Fruit fly (Drosophila melanogaster) whole organism, prepupa: ENCODE results near the gene CG42819.

Experiments
- Blimp-1 ChIP-seq: fragments of 200-800 bp; sonication (Bioruptor generic); optimal IDR thresholded peaks from 3 replicates; lab custom pipeline; 2017; ENCODE audit warnings: missing biosample characterization, missing genetic modification characterization, mild to moderate bottlenecking, moderate library complexity, missing genetic modification reagents
- CG10631 ChIP-seq: fragments of 200-800 bp; sonication (Bioruptor generic); optimal IDR thresholded peaks from 2 replicates; lab custom pipeline; 2016; ENCODE audit warnings: missing biosample characterization, missing genetic modification characterization
- CG10669 ChIP-seq: fragments of 200-800 bp; sonication (Bioruptor generic); optimal IDR thresholded peaks from 3 replicates; lab custom pipeline; 2018; ENCODE audit warnings: missing biosample characterization, mild to moderate bottlenecking, missing genetic modification characterization, moderate library complexity
- CG11294 ChIP-seq: fragments of 200-800 bp; sonication (Bioruptor generic); IDR thresholded peaks from 2 replicates; pipeline ENCODE4 v1.3.6; 2022; ENCODE audit warnings: missing biosample characterization, missing genetic modification characterization
- CG11762 ChIP-seq: fragments of 200-800 bp; sonication (Bioruptor generic); optimal IDR thresholded peaks from 3 replicates; lab custom pipeline; 2016; ENCODE audit warnings: missing biosample characterization, missing genetic modification characterization; ENCODE audit not compliant: insufficient read depth
- CG11902 ChIP-seq: fragments of 200-800 bp; sonication (Bioruptor generic); optimal IDR thresholded peaks from 3 replicates; lab custom pipeline; 2016; ENCODE audit warnings: missing biosample characterization, missing genetic modification characterization
- CG15336 ChIP-seq: fragments of 200-800 bp; sonication (Bioruptor generic); IDR thresholded peaks from 2 replicates; pipeline ENCODE4 v1.3.6; 2022; ENCODE audit warnings: missing biosample characterization, missing genetic modification characterization
- CG31627 ChIP-seq: fragments of 200-800 bp; sonication (Bioruptor generic); optimal IDR thresholded peaks from 3 replicates; lab custom pipeline; 2016; ENCODE audit warnings: missing biosample characterization, missing genetic modification characterization
- CG32006 ChIP-seq: fragments of 200-800 bp; sonication (Bioruptor generic); optimal IDR thresholded peaks from 3 replicates; lab custom pipeline; 2017; ENCODE audit warnings: missing biosample characterization, mild to moderate bottlenecking, missing genetic modification characterization
- CG3919 ChIP-seq: fragments of 200-800 bp; sonication (Bioruptor generic); optimal IDR thresholded peaks from 3 replicates; lab custom pipeline; 2016; ENCODE audit warnings: missing biosample characterization, missing genetic modification characterization
- CG6163 ChIP-seq: fragments of 200-800 bp; sonication (Bioruptor generic); IDR thresholded peaks from 3 replicates; pipeline ENCODE4 v1.3.6; 2022; ENCODE audit warnings: missing biosample characterization, missing genetic modification characterization
- CG6276 ChIP-seq: fragments of 200-800 bp; sonication (Bioruptor generic); optimal IDR thresholded peaks from 2 replicates; lab custom pipeline; 2017; ENCODE audit warnings: missing biosample characterization, mild to moderate bottlenecking, missing genetic modification characterization
- CG6792 ChIP-seq: fragments of 200-800 bp; sonication (Bioruptor generic); optimal IDR thresholded peaks from 3 replicates; lab custom pipeline; 2016; ENCODE audit warnings: missing biosample characterization, missing genetic modification characterization
- CG6808 ChIP-seq: fragments of 200-800 bp; sonication (Bioruptor generic); optimal IDR thresholded peaks from 3 replicates; lab custom pipeline; 2017; ENCODE audit warnings: missing biosample characterization, missing genetic modification characterization, mild to moderate bottlenecking, moderate library complexity, missing genetic modification reagents
- CG7368 ChIP-seq: fragments of 200-800 bp; sonication (Bioruptor generic); optimal IDR thresholded peaks from 3 replicates; lab custom pipeline; 2016; ENCODE audit warnings: missing biosample characterization, missing genetic modification characterization
- CG8119 ChIP-seq: fragments of 200-800 bp; sonication (Bioruptor generic); IDR thresholded peaks from 3 replicates; pipeline ENCODE4 v1.3.6; 2022; ENCODE audit warnings: missing biosample characterization, missing genetic modification characterization
- CG8319 ChIP-seq: fragments of 200-800 bp; sonication (Bioruptor generic); optimal IDR thresholded peaks from 3 replicates; lab custom pipeline; 2016; ENCODE audit warnings: missing biosample characterization, missing genetic modification characterization
- CG8632 ChIP-seq: fragments of 200-800 bp; sonication (Bioruptor generic); optimal IDR thresholded peaks from 3 replicates; lab custom pipeline; 2016; ENCODE audit warnings: missing biosample characterization, missing genetic modification characterization
- CG9139 ChIP-seq: fragments of 200-800 bp; sonication (Bioruptor generic); optimal IDR thresholded peaks from 3 replicates; lab custom pipeline; 2017; ENCODE audit warnings: missing biosample characterization, mild to moderate bottlenecking, missing genetic modification characterization
- Eip75B ChIP-seq: fragments of 200-800 bp; sonication (Bioruptor generic); optimal IDR thresholded peaks from 3 replicates; lab custom pipeline; 2016; ENCODE audit warnings: missing biosample characterization, missing genetic modification characterization
- Eip78C ChIP-seq: fragments of 200-800 bp; sonication (Bioruptor generic); peaks from one replicate; lab custom pipeline; 2016; ENCODE audit warnings: missing biosample characterization, missing genetic modification characterization
- Ets21C ChIP-seq: fragments of 200-800 bp; sonication (Bioruptor generic); optimal IDR thresholded peaks from 3 replicates; lab custom pipeline; 2016; ENCODE audit warnings: missing biosample characterization, missing genetic modification characterization
- Gug ChIP-seq: fragments of 200-800 bp; sonication (Bioruptor generic); IDR thresholded peaks from 2 replicates; pipeline ENCODE4 v1.3.6; 2022; ENCODE audit warnings: missing biosample characterization, missing genetic modification characterization
- Hr38 ChIP-seq: sonication (Bioruptor generic); optimal IDR thresholded peaks from 2 replicates; lab custom pipeline; 2016; ENCODE audit warnings: missing biosample characterization, missing genetic modification characterization
- Hr39 ChIP-seq: fragments of 200-800 bp; sonication (Bioruptor generic); optimal IDR thresholded peaks from 2 replicates; lab custom pipeline; 2016; ENCODE audit warnings: missing biosample characterization, missing genetic modification characterization
- Hr4 ChIP-seq: fragments of 200-800 bp; sonication (Bioruptor generic); optimal IDR thresholded peaks from 3 replicates; lab custom pipeline; 2016; ENCODE audit warnings: missing biosample characterization, missing genetic modification characterization
- Met ChIP-seq: fragments of 200-800 bp; sonication (Bioruptor generic); optimal IDR thresholded peaks from 3 replicates; lab custom pipeline; 2016; ENCODE audit warnings: missing biosample characterization, missing genetic modification characterization
- Smox ChIP-seq: fragments of 200-800 bp; sonication (Bioruptor generic); optimal IDR thresholded peaks from 3 replicates; lab custom pipeline; 2016; ENCODE audit warnings: missing biosample characterization, missing genetic modification characterization
- Sox102F ChIP-seq: fragments of 200-800 bp; sonication (Bioruptor generic); optimal IDR thresholded peaks from 2 replicates; lab custom pipeline; 2016; ENCODE audit warnings: missing biosample characterization, mild to moderate bottlenecking, missing genetic modification characterization
- Sox14 ChIP-seq: fragments of 200-800 bp; sonication (Bioruptor generic); optimal IDR thresholded peaks from 3 replicates; lab custom pipeline; 2016; ENCODE audit warnings: missing biosample characterization, missing genetic modification characterization
- achi ChIP-seq: fragments of 200-800 bp; sonication (Bioruptor generic); optimal IDR thresholded peaks from 3 replicates; lab custom pipeline; 2016; ENCODE audit warnings: missing biosample characterization, missing genetic modification characterization
- acj6 ChIP-seq: fragments of 200-800 bp; sonication (Bioruptor generic); optimal IDR thresholded peaks from 3 replicates; lab custom pipeline; 2016; ENCODE audit warnings: missing biosample characterization, missing genetic modification characterization
- cyc ChIP-seq: fragments of 200-800 bp; sonication (Bioruptor generic); optimal IDR thresholded peaks from 3 replicates; lab custom pipeline; 2016; ENCODE audit warnings: missing biosample characterization, missing genetic modification characterization
- dac ChIP-seq: fragments of 200-800 bp; sonication (Bioruptor generic); optimal IDR thresholded peaks from 2 replicates; lab custom pipeline; 2017; ENCODE audit warnings: missing biosample characterization, mild to moderate bottlenecking, missing genetic modification characterization
- dsx ChIP-seq: fragments of 200-800 bp; optimal IDR thresholded peaks from 3 replicates; lab custom pipeline; 2019; ENCODE audit warnings: missing biosample characterization, mild to moderate bottlenecking, missing genetic modification characterization, moderate library complexity; ENCODE audit not compliant: poor library complexity, severe bottlenecking
- eg ChIP-seq: fragments of 200-800 bp; sonication (Bioruptor generic); IDR thresholded peaks from 3 replicates; pipeline ENCODE4 v1.3.6; 2022; ENCODE audit warnings: missing biosample characterization, missing genetic modification characterization
- fkh ChIP-seq: fragments of 200-800 bp; sonication (Bioruptor generic); optimal IDR thresholded peaks from 3 replicates; lab custom pipeline; 2017; ENCODE audit warnings: missing biosample characterization, mild to moderate bottlenecking, missing genetic modification characterization, moderate library complexity
- salr ChIP-seq, 2 experiments: fragments of 200-800 bp; sonication (Bioruptor generic); optimal IDR thresholded peaks; 3 replicates each; lab custom pipeline; 2016 to 2018; ENCODE audit warnings: missing biosample characterization in 2 of 2, missing genetic modification characterization in 2 of 2, mild to moderate bottlenecking in 1 of 2
- spab ChIP-seq: fragments of 200-800 bp; sonication (Bioruptor generic); optimal IDR thresholded peaks from 2 replicates; lab custom pipeline; 2017; ENCODE audit warnings: missing biosample characterization, mild to moderate bottlenecking, missing genetic modification characterization, missing genetic modification reagents
- ss ChIP-seq, 2 experiments: fragments of 200-800 bp; sonication (Bioruptor generic); optimal IDR thresholded peaks; 2 replicates in 1 of 2; 3 replicates in 1 of 2; lab custom pipeline; 2017 to 2018; ENCODE audit warnings: mild to moderate bottlenecking in 2 of 2, missing biosample characterization in 2 of 2, missing genetic modification characterization in 2 of 2, moderate library complexity in 1 of 2
- svp ChIP-seq: fragments of 200-800 bp; sonication (Bioruptor generic); peaks from one replicate; lab custom pipeline; 2016; ENCODE audit warnings: missing biosample characterization, missing genetic modification characterization
- topi ChIP-seq: fragments of 200-800 bp; sonication (Bioruptor generic); optimal IDR thresholded peaks from 3 replicates; lab custom pipeline; 2016; ENCODE audit warnings: missing biosample characterization, missing genetic modification characterization
- vri ChIP-seq: fragments of 200-800 bp; sonication (Bioruptor generic); optimal IDR thresholded peaks from 3 replicates; lab custom pipeline; 2016; ENCODE audit warnings: missing biosample characterization, mild to moderate bottlenecking, missing genetic modification characterization

The CG42819 gene

DNA sequence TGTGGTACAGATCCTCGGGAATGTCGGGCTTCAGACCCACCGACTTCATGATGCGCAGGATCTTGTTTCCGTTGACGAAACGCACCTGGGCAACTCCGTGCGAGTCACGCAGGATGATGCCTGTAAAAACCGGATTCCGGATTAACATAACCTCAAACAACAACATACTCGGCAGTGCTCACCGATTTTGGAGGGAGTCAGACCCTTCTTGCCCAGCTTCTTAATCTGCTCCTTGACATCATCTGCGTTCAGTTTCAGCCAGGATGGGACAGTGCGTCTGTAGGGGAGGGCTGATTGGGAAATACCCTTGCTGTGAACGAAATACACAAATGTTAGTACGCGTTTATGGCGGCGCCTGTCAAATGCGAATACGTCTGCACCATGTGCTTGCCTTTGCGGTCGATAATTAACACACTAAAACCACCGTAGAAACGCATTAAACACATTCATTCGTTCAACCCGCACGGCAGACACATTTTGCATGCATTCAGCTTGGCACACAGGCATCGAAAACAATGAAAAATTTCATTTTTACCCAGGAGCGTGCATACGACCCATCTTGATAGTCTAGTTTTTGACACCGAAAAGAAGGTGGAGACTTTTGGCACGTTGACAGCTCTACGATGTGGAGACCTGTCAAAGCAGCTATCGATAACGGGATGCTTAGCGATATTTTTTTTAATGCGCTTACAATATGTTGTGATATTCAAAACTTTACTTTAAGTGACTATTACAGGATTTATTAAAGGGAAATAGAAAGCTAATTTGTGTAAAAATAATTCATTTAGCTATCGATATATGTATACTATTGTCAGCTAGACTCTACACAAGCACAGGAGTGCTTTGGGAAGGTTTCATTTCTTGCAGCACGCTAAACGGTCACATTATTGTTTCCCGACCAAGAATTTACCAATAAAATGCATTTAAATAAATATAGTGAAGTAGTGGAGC is 24.9 kb downstream of the CG42819 start, which contains the start of the genes RpS13 and CSN8 (continued):
- TF ChIP-seq Gug (GFP tag; lab: Robert Waterston, UW), result no peak
- TF ChIP-seq CG10631 (GFP tag; lab: Kevin White, UChicago), result no peak
- peak; percentile 7 for TF ChIP-seq Smox (GFP tag; lab: Kevin White, UChicago)
- no peak for TF ChIP-seq acj6
- TF ChIP-seq CG10669 (GFP tag; lab: Kevin White, UChicago), result no peak
- TF ChIP-seq CG9139 (GFP tag; lab: Kevin White, UChicago), result no peak
- TF ChIP-seq cyc, result no peak
- TF ChIP-seq vri, result no peak
- no peak for TF ChIP-seq CG11902
- TF ChIP-seq Sox14 (GFP tag; lab: Kevin White, UChicago), result peak; percentile 34

DNA sequence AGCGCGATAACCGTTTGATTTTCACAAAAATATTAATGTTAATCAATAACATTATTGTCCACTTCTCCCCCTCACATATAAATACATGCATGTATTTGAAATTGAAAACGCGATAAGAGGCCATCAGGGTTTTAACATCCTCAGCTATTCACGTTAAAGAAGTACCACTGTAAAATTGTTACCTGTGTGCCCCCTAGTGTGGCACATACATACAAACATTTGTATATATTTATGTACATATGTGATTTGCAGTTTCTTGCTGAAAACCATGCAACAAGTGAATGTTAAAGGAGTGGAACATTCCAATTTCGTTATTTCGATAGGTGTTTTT is 26.2 kb downstream of the CG42819 start:
- TF ChIP-seq eg (peak; percentile 6; the same call in 2 of the 3 replicates), salr (GFP tag; optimal IDR thresholded peaks at IDR 0.05; lab: Kevin White, UChicago) (peak in 1 of 2 experiments; percentile 24), CG15336 (GFP tag; lab: Robert Waterston, UW) (no peak)

DNA sequence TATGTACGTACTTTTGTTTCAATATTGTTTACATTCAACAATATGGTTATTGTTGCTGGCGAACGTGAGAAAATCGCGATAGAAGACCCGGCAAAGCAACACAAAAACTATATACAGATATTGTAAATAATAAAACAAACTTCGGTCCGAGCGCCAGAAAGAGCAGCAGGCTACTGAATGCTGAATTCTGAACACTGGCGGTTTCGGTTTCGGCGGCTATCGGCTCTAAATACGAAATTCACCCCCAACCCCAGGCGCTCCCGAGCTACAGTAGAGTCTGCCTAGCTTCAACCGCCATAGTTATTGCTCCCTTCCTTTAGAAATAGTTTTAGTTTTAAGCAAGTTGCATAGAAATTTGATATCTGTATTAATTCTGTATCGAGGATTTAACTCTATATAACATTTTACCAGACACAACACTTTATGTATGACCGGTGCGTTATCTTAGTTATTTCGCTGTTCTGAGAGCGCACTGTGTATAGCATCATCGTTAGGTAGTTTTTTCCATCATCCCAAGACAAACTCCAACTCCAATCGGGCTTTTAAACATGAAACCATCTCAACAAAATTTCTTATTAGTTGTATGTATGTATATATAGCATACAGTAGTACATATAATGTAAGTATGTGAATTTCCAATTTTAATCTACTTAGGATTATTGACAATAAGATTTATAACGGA is 26.7 kb downstream of the CG42819 start, which contains the start of gene CG7627:
Gene CG7627 (minus strand): TSS at position 197 of the 682 bp plus-strand sequence.
- peak; percentile 66 for TF ChIP-seq CG31627 (GFP tag; lab: Kevin White, UChicago)
- TF ChIP-seq Gug (GFP tag; lab: Robert Waterston, UW), result peak; percentile 55
- TF ChIP-seq CG11762 (GFP tag; lab: Kevin White, UChicago), result peak; percentile 5
- TF ChIP-seq CG10669 (GFP tag; lab: Kevin White, UChicago), result peak; percentile 58
- TF ChIP-seq spab, result peak; percentile 53
- TF ChIP-seq Sox102F (GFP tag; lab: Kevin White, UChicago), result peak; percentile 78
- peak; percentile 51 for TF ChIP-seq acj6
- peak; percentile 68; the same call in 1 of the 2 replicates for TF ChIP-seq CG11294 (GFP tag; lab: Robert Waterston, UW)
- peak; percentile 70 for TF ChIP-seq Met
- peak; percentile 58 for TF ChIP-seq Eip75B (GFP tag; lab: Kevin White, UChicago)
- peak; percentile 76 for TF ChIP-seq CG32006
- peak; percentile 46 for TF ChIP-seq Blimp-1 (GFP tag; lab: Kevin White, UChicago)
- TF ChIP-seq Ets21C (GFP tag; lab: Kevin White, UChicago), result peak; percentile 62
- TF ChIP-seq Hr38 (GFP tag; lab: Kevin White, UChicago), result no peak
- peak; percentile 77 for TF ChIP-seq CG8119 (GFP tag; lab: Robert Waterston, UW)
- TF ChIP-seq Hr39 (GFP tag; lab: Kevin White, UChicago), result peak; percentile 73
- TF ChIP-seq topi (GFP tag; lab: Kevin White, UChicago), result peak; percentile 71
- TF ChIP-seq salr (GFP tag; optimal IDR thresholded peaks at IDR 0.05; lab: Kevin White, UChicago), result peak; percentile 12 to 57
- peak; percentile 7 for TF ChIP-seq CG8632 (GFP tag; lab: Kevin White, UChicago)
- peak; percentile 16 to 41 for TF ChIP-seq ss (GFP tag; optimal IDR thresholded peaks at IDR 0.05; lab: Kevin White, UChicago)
- TF ChIP-seq CG3919, result peak; percentile 46
- TF ChIP-seq achi (GFP tag; lab: Kevin White, UChicago), result peak; percentile 71
- TF ChIP-seq dsx, result peak; percentile 47
- peak; percentile 51 for TF ChIP-seq fkh (GFP tag; lab: Kevin White, UChicago)
- peak; percentile 60 for TF ChIP-seq CG6792 (GFP tag; lab: Kevin White, UChicago)
- peak; percentile 30 for TF ChIP-seq CG9139 (GFP tag; lab: Kevin White, UChicago)
- peak; percentile 61 for TF ChIP-seq CG11902
- TF ChIP-seq Hr4 (GFP tag; lab: Kevin White, UChicago), result peak; percentile 58
- TF ChIP-seq CG6808 (GFP tag; lab: Kevin White, UChicago), result peak; percentile 64
- peak; percentile 66 for TF ChIP-seq CG15336 (GFP tag; lab: Robert Waterston, UW)
- TF ChIP-seq CG7368, result peak; percentile 53
- peak; percentile 65 for TF ChIP-seq CG6276 (GFP tag; lab: Kevin White, UChicago)
- TF ChIP-seq Eip78C (GFP tag; lab: Kevin White, UChicago), result peak; percentile 94
- TF ChIP-seq dac (GFP tag; lab: Kevin White, UChicago), result no peak
- TF ChIP-seq svp (GFP tag; lab: Kevin White, UChicago), result peak; percentile 96
- peak; percentile 59 for TF ChIP-seq CG8319 (GFP tag; lab: Kevin White, UChicago)
- peak; percentile 81 for TF ChIP-seq CG6163
- TF ChIP-seq CG10631 (GFP tag; lab: Kevin White, UChicago), result peak; percentile 35
